Worm (Caenorhabditis elegans) whole organism, mixed stage, embryonic: ENCODE data around the gene F19H6.6.

ENCODE experiments used
- M03D4.4 ChIP-seq: sonication (generic microtip); optimal IDR thresholded peaks from 2 replicates; lab custom pipeline; 2017; ENCODE audit warnings: mild to moderate bottlenecking, missing genetic modification characterization, missing compliant biosample characterization
- bed-3 ChIP-seq: fragments of 200-800 bp; sonication (Bioruptor generic); optimal IDR thresholded peaks from 3 replicates; lab custom pipeline; 2018; ENCODE audit warnings: mild to moderate bottlenecking, missing genetic modification characterization, moderate library complexity, missing compliant biosample characterization
- blmp-1 ChIP-seq: fragments of 150-350 bp; optimal IDR thresholded peaks from 2 replicates; lab custom pipeline; 2014; ENCODE audit warnings: missing biosample characterization, missing genetic modification characterization
- ceh-39 ChIP-seq: fragments of 150-350 bp; optimal IDR thresholded peaks from 2 replicates; lab custom pipeline; 2014; ENCODE audit warnings: missing biosample characterization, missing genetic modification characterization
- ceh-43 ChIP-seq: fragments of 200-800 bp; sonication (Bioruptor generic); optimal IDR thresholded peaks from 2 replicates; lab custom pipeline; 2018; ENCODE audit warnings: mild to moderate bottlenecking, missing genetic modification characterization, moderate library complexity, missing compliant biosample characterization
- ceh-83 ChIP-seq: fragments of 200-800 bp; sonication (Bioruptor generic); optimal IDR thresholded peaks from 2 replicates; lab custom pipeline; 2018; ENCODE audit warnings: mild to moderate bottlenecking, missing genetic modification characterization, missing compliant biosample characterization
- ces-1 ChIP-seq: fragments of 150-350 bp; optimal IDR thresholded peaks from 2 replicates; lab custom pipeline; 2014; ENCODE audit warnings: missing biosample characterization, missing genetic modification reagents, missing genetic modification characterization
- cnd-1 ChIP-seq: fragments of 200-800 bp; sonication (Bioruptor generic); optimal IDR thresholded peaks from 2 replicates; lab custom pipeline; 2018; ENCODE audit warnings: mild to moderate bottlenecking, missing genetic modification characterization, missing compliant biosample characterization
- drap-1 ChIP-seq: fragments of 200-800 bp; sonication (Bioruptor generic); optimal IDR thresholded peaks from 3 replicates; lab custom pipeline; 2018; ENCODE audit warnings: mild to moderate bottlenecking, missing genetic modification characterization, missing compliant biosample characterization
- elt-1 ChIP-seq: sonication (generic microtip); optimal IDR thresholded peaks from 2 replicates; lab custom pipeline; 2017; ENCODE audit warnings: missing genetic modification characterization, mild to moderate bottlenecking, missing compliant biosample characterization, antibody characterized with exemption, moderate library complexity, borderline replicate concordance; ENCODE audit not compliant: insufficient read depth
- elt-3 ChIP-seq: fragments of 150-350 bp; optimal IDR thresholded peaks from 2 replicates; lab custom pipeline; 2014; ENCODE audit warnings: missing biosample characterization, missing genetic modification characterization
- flh-1 ChIP-seq: fragments of 200-800 bp; sonication (Bioruptor generic); optimal IDR thresholded peaks from 2 replicates; lab custom pipeline; 2018; ENCODE audit warnings: mild to moderate bottlenecking, missing genetic modification characterization, moderate library complexity, missing compliant biosample characterization
- ham-2 ChIP-seq: fragments of 200-800 bp; sonication (Bioruptor generic); optimal IDR thresholded peaks from 2 replicates; lab custom pipeline; 2018; ENCODE audit warnings: mild to moderate bottlenecking, missing genetic modification characterization, missing compliant biosample characterization
- hlh-1 ChIP-seq: fragments of 150-350 bp; optimal IDR thresholded peaks from 2 replicates; lab custom pipeline; 2014; ENCODE audit warnings: missing biosample characterization, missing genetic modification reagents, missing genetic modification characterization
- lin-13 ChIP-seq: fragments of 150-350 bp; optimal IDR thresholded peaks from 2 replicates; lab custom pipeline; 2014; ENCODE audit warnings: missing biosample characterization, missing genetic modification characterization
- lin-32 ChIP-seq: fragments of 200-800 bp; sonication (Bioruptor generic); optimal IDR thresholded peaks from 2 replicates; lab custom pipeline; 2018; ENCODE audit warnings: mild to moderate bottlenecking, missing genetic modification characterization, missing compliant biosample characterization
- lsy-2 ChIP-seq: fragments of 150-350 bp; optimal IDR thresholded peaks from 2 replicates; lab custom pipeline; 2014; ENCODE audit warnings: missing biosample characterization, missing genetic modification characterization
- mab-5 ChIP-seq: fragments of 150-350 bp; optimal IDR thresholded peaks from 2 replicates; lab custom pipeline; 2014; ENCODE audit warnings: missing biosample characterization, missing genetic modification characterization
- mep-1 ChIP-seq: fragments of 150-350 bp; optimal IDR thresholded peaks from 2 replicates; lab custom pipeline; 2017; ENCODE audit warnings: missing biosample characterization, missing genetic modification reagents, missing genetic modification characterization, inconsistent platforms
- mls-2 ChIP-seq: sonication (generic microtip); optimal IDR thresholded peaks from 2 replicates; lab custom pipeline; 2016; ENCODE audit warnings: mild to moderate bottlenecking, missing genetic modification characterization, moderate library complexity, missing compliant biosample characterization
- nhr-12 ChIP-seq: fragments of 150-350 bp; optimal IDR thresholded peaks from 2 replicates; lab custom pipeline; 2014; ENCODE audit warnings: missing biosample characterization, missing genetic modification characterization
- nhr-2 ChIP-seq: fragments of 150-350 bp; optimal IDR thresholded peaks from 2 replicates; lab custom pipeline; 2014; ENCODE audit warnings: missing biosample characterization, missing genetic modification characterization
- nhr-237 ChIP-seq: fragments of 150-350 bp; optimal IDR thresholded peaks from 2 replicates; lab custom pipeline; 2014; ENCODE audit warnings: missing biosample characterization, missing genetic modification characterization
- nhr-28 ChIP-seq: fragments of 150-350 bp; optimal IDR thresholded peaks from 2 replicates; lab custom pipeline; 2014; ENCODE audit warnings: missing biosample characterization, missing genetic modification characterization
- nhr-76 ChIP-seq: sonication (generic microtip); optimal IDR thresholded peaks from 2 replicates; lab custom pipeline; 2017; ENCODE audit warnings: missing biosample characterization, missing genetic modification characterization
- pha-4 ChIP-seq: fragments of 150-350 bp; optimal IDR thresholded peaks from 2 replicates; lab custom pipeline; 2018; ENCODE audit warnings: missing biosample characterization, missing genetic modification reagents, missing genetic modification characterization
- sem-2 ChIP-seq: fragments of 200-800 bp; sonication (Bioruptor generic); optimal IDR thresholded peaks from 2 replicates; lab custom pipeline; 2018; ENCODE audit warnings: mild to moderate bottlenecking, missing genetic modification characterization, missing compliant biosample characterization
- snpc-4 ChIP-seq: fragments of 150-350 bp; optimal IDR thresholded peaks from 2 replicates; lab custom pipeline; 2014; ENCODE audit warnings: missing biosample characterization, missing genetic modification characterization
- sptf-1 ChIP-seq: sonication (generic microtip); optimal IDR thresholded peaks from 2 replicates; lab custom pipeline; 2017; ENCODE audit warnings: mild to moderate bottlenecking, missing genetic modification characterization, moderate library complexity, missing compliant biosample characterization
- tbx-8 ChIP-seq: fragments of 200-800 bp; sonication (Bioruptor generic); optimal IDR thresholded peaks from 2 replicates; lab custom pipeline; 2018; ENCODE audit warnings: mild to moderate bottlenecking, missing genetic modification characterization, moderate library complexity, missing compliant biosample characterization
- unc-120 ChIP-seq: sonication (generic microtip); optimal IDR thresholded peaks from 2 replicates; lab custom pipeline; 2017; ENCODE audit warnings: missing genetic modification characterization, missing compliant biosample characterization; ENCODE audit not compliant: poor library complexity, severe bottlenecking
- unc-39 ChIP-seq: fragments of 150-350 bp; optimal IDR thresholded peaks from 2 replicates; lab custom pipeline; 2014; ENCODE audit warnings: missing biosample characterization, missing genetic modification characterization
- unc-62 ChIP-seq: fragments of 150-350 bp; optimal IDR thresholded peaks from 2 replicates; lab custom pipeline; 2014; ENCODE audit warnings: missing biosample characterization, missing genetic modification reagents, missing genetic modification characterization
- zip-8 ChIP-seq: fragments of 150-350 bp; optimal IDR thresholded peaks from 2 replicates; lab custom pipeline; 2014; ENCODE audit warnings: missing biosample characterization, missing genetic modification characterization
- ztf-11 ChIP-seq: fragments of 150-350 bp; optimal IDR thresholded peaks from 2 replicates; lab custom pipeline; 2014; ENCODE audit warnings: missing biosample characterization, missing genetic modification characterization

Gene F19H6.6

DNA sequence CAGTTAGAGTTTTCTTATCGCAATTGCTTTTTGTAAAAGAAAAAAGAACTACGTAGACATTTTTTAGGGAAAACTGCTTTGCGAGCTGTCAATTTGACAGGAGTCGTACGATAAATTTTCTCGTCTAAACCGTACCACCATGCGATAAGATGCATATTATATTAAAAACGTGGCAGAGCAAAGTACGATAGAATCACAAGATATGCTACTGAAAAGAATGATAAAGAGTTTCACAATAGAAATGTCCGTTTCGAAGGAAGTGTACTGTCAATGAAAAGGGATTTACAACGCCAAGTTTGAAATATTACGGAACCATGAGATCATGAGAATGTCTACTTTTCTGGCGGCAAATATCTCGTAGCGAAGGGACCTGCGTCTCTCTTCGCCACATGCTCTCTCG lies 4.2 kb downstream of the F19H6.6 start, which contains the start of gene F19H6.5:
Gene F19H6.5, minus strand, starts transcription at position 101 of the 400 bp plus-strand sequence.
- no peak for TF ChIP-seq snpc-4
- TF ChIP-seq nhr-2 (tag; lab: Kevin White, UChicago), result no peak
- no peak for TF ChIP-seq lsy-2 (tag; lab: Kevin White, UChicago)
- TF ChIP-seq ceh-39 (tag; lab: Kevin White, UChicago), result no peak
- TF ChIP-seq cnd-1 (tag; lab: Kevin White, UChicago), result no peak
- no peak for TF ChIP-seq mls-2 (tag; lab: Kevin White, UChicago)

ce11 chrX:12365388-12365787 lies 4.8 kb downstream of the F19H6.6 start, which contains the start of gene F19H6.4:
F19H6.4 (plus strand) TSS chrX:12365688.
- no peak for TF ChIP-seq ztf-11 (tag; lab: Kevin White, UChicago)
- TF ChIP-seq ces-1 (GFP tag; lab: Kevin White, UChicago), result no peak
- no peak for TF ChIP-seq sem-2 (GFP tag; lab: Kevin White, UChicago)
- no peak for TF ChIP-seq nhr-237
- TF ChIP-seq, all 35 proteins: peak for 0

ce11 chrX:12367498-12367897 lies 6.9 kb downstream of the F19H6.6 start:
- no peak for TF ChIP-seq nhr-28 (tag; lab: Kevin White, UChicago)
- TF ChIP-seq ces-1 (GFP tag; lab: Kevin White, UChicago), result peak; percentile 2
- TF ChIP-seq zip-8 (tag; lab: Kevin White, UChicago), result no peak
- no peak for TF ChIP-seq pha-4 (tag; lab: Kevin White, UChicago)
- TF ChIP-seq snpc-4, result no peak
- TF ChIP-seq bed-3 (GFP tag; lab: Kevin White, UChicago), result peak; percentile 59
- peak; percentile 11 for TF ChIP-seq mep-1 (tag; lab: Kevin White, UChicago)
- no peak for TF ChIP-seq mab-5 (tag; lab: Kevin White, UChicago)
- TF ChIP-seq sptf-1 (tag; lab: Kevin White, UChicago), result peak; percentile 72
- TF ChIP-seq flh-1 (GFP tag; lab: Kevin White, UChicago), result no peak
- TF ChIP-seq M03D4.4 (tag; lab: Kevin White, UChicago), result peak; percentile 74
- peak; percentile 80 for TF ChIP-seq drap-1 (GFP tag; lab: Kevin White, UChicago)
- no peak for TF ChIP-seq nhr-12
- TF ChIP-seq ztf-11 (tag; lab: Kevin White, UChicago), result no peak
- peak; percentile 44 for TF ChIP-seq ceh-43 (GFP tag; lab: Kevin White, UChicago)
- TF ChIP-seq mls-2 (tag; lab: Kevin White, UChicago), result peak; percentile 72
- TF ChIP-seq tbx-8, result peak; percentile 36
- no peak for TF ChIP-seq nhr-237
- peak; percentile 84 for TF ChIP-seq ceh-83 (GFP tag; lab: Kevin White, UChicago)
- no peak for TF ChIP-seq elt-3 (tag; lab: Kevin White, UChicago)
- TF ChIP-seq sem-2 (GFP tag; lab: Kevin White, UChicago), result peak; percentile 64
- no peak for TF ChIP-seq unc-62 (GFP tag; lab: Kevin White, UChicago)
- peak; percentile 49 for TF ChIP-seq lin-32 (GFP tag; lab: Kevin White, UChicago)
- no peak for TF ChIP-seq blmp-1 (tag; lab: Kevin White, UChicago)
- TF ChIP-seq nhr-76 (tag; lab: Kevin White, UChicago), result no peak
- TF ChIP-seq unc-120 (tag; lab: Kevin White, UChicago), result peak; percentile 41
- TF ChIP-seq lsy-2 (tag; lab: Kevin White, UChicago), result no peak
- no peak for TF ChIP-seq lin-13
- TF ChIP-seq ham-2 (GFP tag; lab: Kevin White, UChicago), result peak; percentile 51
- TF ChIP-seq cnd-1 (tag; lab: Kevin White, UChicago), result peak; percentile 74
- TF ChIP-seq elt-1 (tag; lab: Kevin White, UChicago), result no peak
- TF ChIP-seq hlh-1, result peak; percentile 26
- no peak for TF ChIP-seq ceh-39 (tag; lab: Kevin White, UChicago)
- TF ChIP-seq unc-39 (tag; lab: Kevin White, UChicago), result no peak
- no peak for TF ChIP-seq nhr-2 (tag; lab: Kevin White, UChicago)

DNA sequence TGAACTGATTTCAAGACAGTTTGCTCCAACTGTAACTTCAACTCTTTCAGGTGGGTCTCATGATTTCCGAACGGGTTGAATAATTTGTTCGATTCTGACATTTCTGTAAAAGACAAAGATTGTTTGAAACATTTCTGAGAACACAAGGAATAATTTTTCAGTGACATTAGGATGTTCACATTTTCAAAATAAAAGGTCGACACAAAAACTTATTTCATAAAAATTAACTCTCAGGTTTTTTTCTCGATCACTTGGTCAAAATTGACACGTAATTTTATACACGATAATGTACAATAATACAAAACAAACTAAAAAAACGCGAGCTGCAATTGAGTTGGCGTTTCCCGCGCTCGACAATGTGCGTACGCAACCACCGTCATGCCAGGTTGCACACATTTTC lies 10.7 kb downstream of the F19H6.6 start, which contains the start of gene rif-1.2:
Gene rif-1.2, minus strand, starts transcription at position 101 of the 400 bp plus-strand sequence.
- TF ChIP-seq lsy-2 (tag; lab: Kevin White, UChicago) (no peak), drap-1 (GFP tag; lab: Kevin White, UChicago) (no peak)
